Worm (Caenorhabditis elegans) whole organism, L2 larva: ENCODE measurements around the gene snb-2.

Experiments used
- ZK546.5 ChIP-seq: sonication (generic microtip); optimal IDR thresholded peaks from 2 replicates; lab custom pipeline; 2017; ENCODE audit warnings: missing biosample characterization, missing genetic modification characterization
- blmp-1 ChIP-seq: sonication (generic microtip); optimal IDR thresholded peaks from 2 replicates; lab custom pipeline; 2017; ENCODE audit warnings: missing genetic modification characterization, mild to moderate bottlenecking, missing compliant biosample characterization, antibody characterized with exemption, moderate library complexity; ENCODE audit not compliant: insufficient read depth
- nhr-11 ChIP-seq: fragments of 150-350 bp; optimal IDR thresholded peaks from 2 replicates; lab custom pipeline; 2014; ENCODE audit warnings: missing biosample characterization, missing genetic modification characterization
- nhr-77 ChIP-seq: fragments of 150-350 bp; optimal IDR thresholded peaks from 2 replicates; lab custom pipeline; 2014; ENCODE audit warnings: missing biosample characterization, missing genetic modification characterization
- snpc-4 ChIP-seq: fragments of 150-350 bp; optimal IDR thresholded peaks from 2 replicates; lab custom pipeline; 2014; ENCODE audit warnings: missing biosample characterization, missing genetic modification characterization
- unc-62 ChIP-seq: fragments of 150-350 bp; optimal IDR thresholded peaks from 2 replicates; lab custom pipeline; 2014; ENCODE audit warnings: missing biosample characterization, missing genetic modification reagents, missing genetic modification characterization
- zag-1 ChIP-seq: fragments of 150-350 bp; optimal IDR thresholded peaks from 2 replicates; lab custom pipeline; 2014; ENCODE audit warnings: missing biosample characterization, missing genetic modification characterization

DNA sequence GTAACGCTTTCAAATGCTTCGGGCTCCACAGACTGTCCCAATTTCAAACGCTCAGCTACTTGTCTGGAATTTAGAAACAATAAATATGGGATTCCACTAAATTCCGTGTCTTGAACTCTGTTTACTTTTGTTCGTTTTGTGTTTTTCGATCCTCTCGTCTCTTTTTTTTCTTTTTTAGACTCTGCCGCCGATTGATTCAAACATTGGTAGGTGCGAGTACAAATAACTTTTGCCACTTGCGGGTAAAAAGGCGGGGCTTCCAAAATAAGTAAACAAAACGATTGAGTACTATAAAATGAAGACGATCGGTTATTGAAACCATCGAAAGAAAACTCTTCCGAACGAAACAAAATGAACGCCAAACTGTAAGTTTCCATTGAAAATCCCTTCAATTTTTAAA is 19.4 kb upstream of the snb-2 start, which contains the start of gene fipr-2:
- TF ChIP-seq nhr-11 (tag; lab: Kevin White, UChicago): no peak
- no peak for TF ChIP-seq nhr-77 (tag; lab: Kevin White, UChicago)
- TF ChIP-seq unc-62 (GFP tag; lab: Kevin White, UChicago): no peak
- TF ChIP-seq snpc-4 (tag; lab: Kevin White, UChicago): no peak
- no peak for TF ChIP-seq ZK546.5
- no peak for TF ChIP-seq blmp-1
- TF ChIP-seq zag-1 (tag; lab: Kevin White, UChicago): no peak
